Worm (Caenorhabditis elegans) whole organism, L2 larva: ENCODE measurements around the gene ubc-21.

Source experiments
- R02D3.7 ChIP-seq: fragments of 150-350 bp; optimal IDR thresholded peaks from 2 replicates; lab custom pipeline; 2014; ENCODE audit warnings: missing biosample characterization, missing genetic modification characterization
- nhr-77 ChIP-seq: fragments of 150-350 bp; optimal IDR thresholded peaks from 2 replicates; lab custom pipeline; 2014; ENCODE audit warnings: missing biosample characterization, missing genetic modification characterization
- ztf-4 ChIP-seq: fragments of 150-350 bp; optimal IDR thresholded peaks from 2 replicates; lab custom pipeline; 2014; ENCODE audit warnings: missing biosample characterization, missing genetic modification characterization

ce11 chrX:8857904-8858612 is 11.4 kb upstream of the ubc-21 start, which contains the start of gene C06E2.5:
- TF ChIP-seq ztf-4 (tag; lab: Kevin White, UChicago) (no peak), R02D3.7 (tag; lab: Kevin White, UChicago) (no peak), nhr-77 (no peak)
